Worm (Caenorhabditis elegans) whole organism, L1 larva: ENCODE measurements around the gene C50F7.6.

Experiments
- Y116A8C.19 ChIP-seq: sonication (generic microtip); optimal IDR thresholded peaks from 2 replicates; lab custom pipeline; 2016; ENCODE audit warnings: missing compliant biosample characterization, missing genetic modification characterization, borderline replicate concordance
- aha-1 ChIP-seq: fragments of 150-350 bp; optimal IDR thresholded peaks from 2 replicates; lab custom pipeline; 2014; ENCODE audit warnings: missing biosample characterization, missing genetic modification characterization
- aly-2 ChIP-seq: fragments of 150-350 bp; optimal IDR thresholded peaks from 2 replicates; lab custom pipeline; 2014; ENCODE audit warnings: missing biosample characterization, missing genetic modification characterization
- ama-1 ChIP-seq: fragments of 150-350 bp; optimal IDR thresholded peaks from 2 replicates; lab custom pipeline; 2014
- ceh-82 ChIP-seq, 3 experiments: fragments of 150-350 bp in 1 of 3; sonication (generic microtip) in 2 of 3; optimal IDR thresholded peaks; 2 replicates each; lab custom pipeline; 2014 to 2017; ENCODE audit warnings: missing biosample characterization in 3 of 3, missing genetic modification characterization in 3 of 3
- ces-1 ChIP-seq: fragments of 150-350 bp; optimal IDR thresholded peaks from 2 replicates; lab custom pipeline; 2014; ENCODE audit warnings: missing biosample characterization, missing genetic modification reagents, missing genetic modification characterization
- dpl-1 ChIP-seq, 3 experiments: fragments of 150-350 bp in 2 of 3; sonication (generic microtip) in 1 of 3; optimal IDR thresholded peaks; 2 replicates each; lab custom pipeline; 2014 to 2017; ENCODE audit warnings: missing biosample characterization in 3 of 3, missing genetic modification characterization in 3 of 3, missing genetic modification reagents in 3 of 3
- dsc-1 ChIP-seq: sonication (generic microtip); optimal IDR thresholded peaks from 2 replicates; lab custom pipeline; 2016; ENCODE audit warnings: mild to moderate bottlenecking, missing genetic modification characterization, missing compliant biosample characterization
- efl-3 ChIP-seq: fragments of 200-800 bp; sonication (Bioruptor generic); optimal IDR thresholded peaks from 2 replicates; lab custom pipeline; 2018; ENCODE audit warnings: mild to moderate bottlenecking, missing genetic modification characterization, missing compliant biosample characterization
- elt-2 ChIP-seq: sonication (generic microtip); optimal IDR thresholded peaks from 2 replicates; lab custom pipeline; 2016; ENCODE audit warnings: missing genetic modification characterization, mild to moderate bottlenecking, inconsistent platforms, missing compliant biosample characterization, missing genetic modification reagents
- fkh-8 ChIP-seq: sonication (generic microtip); optimal IDR thresholded peaks from 2 replicates; lab custom pipeline; 2016; ENCODE audit warnings: mild to moderate bottlenecking, missing genetic modification characterization, missing compliant biosample characterization
- fos-1 ChIP-seq: fragments of 150-350 bp; optimal IDR thresholded peaks from 2 replicates; lab custom pipeline; 2014; ENCODE audit warnings: missing biosample characterization, missing genetic modification characterization
- hlh-17 ChIP-seq: fragments of 200-800 bp; sonication (Bioruptor generic); optimal IDR thresholded peaks from 2 replicates; lab custom pipeline; 2018; ENCODE audit warnings: missing genetic modification characterization, mild to moderate bottlenecking, missing compliant biosample characterization, moderate library complexity, borderline replicate concordance
- irx-1 ChIP-seq: sonication (generic microtip); optimal IDR thresholded peaks from 2 replicates; lab custom pipeline; 2016; ENCODE audit warnings: missing genetic modification characterization, missing compliant biosample characterization
- lin-13 ChIP-seq: fragments of 150-350 bp; optimal IDR thresholded peaks from 2 replicates; lab custom pipeline; 2014; ENCODE audit warnings: missing biosample characterization, missing genetic modification reagents, missing genetic modification characterization
- lin-14 ChIP-seq: fragments of 200-800 bp; sonication (Bioruptor generic); optimal IDR thresholded peaks from 2 replicates; lab custom pipeline; 2018; ENCODE audit warnings: mild to moderate bottlenecking, missing genetic modification characterization, moderate library complexity, missing compliant biosample characterization
- lin-15B ChIP-seq: fragments of 150-350 bp; sonication (generic microtip); optimal IDR thresholded peaks from 3 replicates; lab custom pipeline; 2014; ENCODE audit warnings: missing biosample characterization, missing genetic modification characterization
- lin-35 ChIP-seq, 2 experiments: fragments of 150-350 bp; optimal IDR thresholded peaks; 2 replicates each; lab custom pipeline; 2014; ENCODE audit warnings: missing biosample characterization in 2 of 2, missing genetic modification characterization in 2 of 2, missing genetic modification reagents in 2 of 2
- lin-39 ChIP-seq: fragments of 150-350 bp; optimal IDR thresholded peaks from 2 replicates; lab custom pipeline; 2014; ENCODE audit warnings: missing biosample characterization, missing genetic modification reagents, missing genetic modification characterization
- lir-3 ChIP-seq: sonication (generic microtip); optimal IDR thresholded peaks from 2 replicates; lab custom pipeline; 2016; ENCODE audit warnings: mild to moderate bottlenecking, missing genetic modification characterization, moderate library complexity, missing compliant biosample characterization; ENCODE audit not compliant: poor library complexity
- mdl-1 ChIP-seq, 2 experiments: fragments of 150-350 bp; optimal IDR thresholded peaks; 2 replicates each; lab custom pipeline; 2014 to 2017; ENCODE audit warnings: missing biosample characterization in 2 of 2, missing genetic modification characterization in 2 of 2, inconsistent platforms in 1 of 2
- nhr-19 ChIP-seq: fragments of 200-800 bp; sonication (Bioruptor generic); conservative IDR thresholded peaks from 2 replicates; pipeline ENCODE4 v1.3.6; 2022; ENCODE audit warnings: missing genetic modification characterization, missing compliant biosample characterization
- nhr-20 ChIP-seq: sonication (generic microtip); optimal IDR thresholded peaks from 2 replicates; lab custom pipeline; 2016; ENCODE audit warnings: mild to moderate bottlenecking, missing genetic modification characterization, missing compliant biosample characterization
- nhr-28 ChIP-seq: fragments of 150-350 bp; optimal IDR thresholded peaks from 2 replicates; lab custom pipeline; 2014; ENCODE audit warnings: missing biosample characterization, missing genetic modification characterization
- nhr-77 ChIP-seq: fragments of 150-350 bp; optimal IDR thresholded peaks from 2 replicates; lab custom pipeline; 2014; ENCODE audit warnings: missing biosample characterization, missing genetic modification characterization
- nhr-90 ChIP-seq: sonication (generic microtip); optimal IDR thresholded peaks from 2 replicates; lab custom pipeline; 2016; ENCODE audit warnings: mild to moderate bottlenecking, missing genetic modification characterization, missing compliant biosample characterization; ENCODE audit not compliant: poor library complexity
- snu-23 ChIP-seq: sonication (generic microtip); optimal IDR thresholded peaks from 2 replicates; lab custom pipeline; 2016; ENCODE audit warnings: missing genetic modification characterization, missing compliant biosample characterization
- sox-4 ChIP-seq: sonication (generic microtip); optimal IDR thresholded peaks from 2 replicates; lab custom pipeline; 2016; ENCODE audit warnings: missing genetic modification characterization, missing compliant biosample characterization
- sptf-1 ChIP-seq: fragments of 150-350 bp; optimal IDR thresholded peaks from 2 replicates; lab custom pipeline; 2014; ENCODE audit warnings: missing biosample characterization, missing genetic modification characterization
- swsn-7 ChIP-seq: sonication (generic microtip); optimal IDR thresholded peaks from 2 replicates; lab custom pipeline; 2016; ENCODE audit warnings: missing genetic modification characterization, missing compliant biosample characterization
- tbx-2 ChIP-seq: sonication (generic microtip); optimal IDR thresholded peaks from 2 replicates; lab custom pipeline; 2016; ENCODE audit warnings: missing genetic modification characterization, missing compliant biosample characterization
- tlp-1 ChIP-seq: fragments of 150-350 bp; optimal IDR thresholded peaks from 2 replicates; lab custom pipeline; 2014; ENCODE audit warnings: missing biosample characterization, missing genetic modification characterization
- unc-130 ChIP-seq: fragments of 150-350 bp; optimal IDR thresholded peaks from 2 replicates; lab custom pipeline; 2017; ENCODE audit warnings: missing biosample characterization, missing genetic modification characterization, inconsistent platforms
- unc-30 ChIP-seq: sonication (generic microtip); optimal IDR thresholded peaks from 2 replicates; lab custom pipeline; 2017; ENCODE audit warnings: missing biosample characterization, missing genetic modification characterization
- unc-62 ChIP-seq: fragments of 150-350 bp; optimal IDR thresholded peaks from 2 replicates; lab custom pipeline; 2014; ENCODE audit warnings: missing biosample characterization, missing genetic modification reagents, missing genetic modification characterization
- vab-15 ChIP-seq: sonication (generic microtip); optimal IDR thresholded peaks from 2 replicates; lab custom pipeline; 2017; ENCODE audit warnings: missing genotype, mild to moderate bottlenecking, missing genetic modification characterization, missing compliant biosample characterization
- zag-1 ChIP-seq: fragments of 150-350 bp; optimal IDR thresholded peaks from 2 replicates; lab custom pipeline; 2014; ENCODE audit warnings: missing biosample characterization, missing genetic modification characterization

C50F7.6 gene

ce11 chrIV:7763748-7764147, 40.7 kb upstream of the C50F7.6 start, which contains the start of the genes C46A5.6 and C46A5.1:
C46A5.6 (minus strand) TSS chrIV:7763848.
C46A5.1 (plus strand) TSS chrIV:7763931.
- TF ChIP-seq Y116A8C.19 (tag; lab: Kevin White, UChicago) (no peak), sox-4 (tag; lab: Kevin White, UChicago) (no peak), lir-3 (tag; lab: Kevin White, UChicago) (no peak), ceh-82 (tag; optimal IDR thresholded peaks at IDR 0.05; lab: Kevin White, UChicago) (no peak), irx-1 (no peak), hlh-17 (no peak), aly-2 (no peak), dsc-1 (tag; lab: Kevin White, UChicago) (no peak), lin-14 (GFP tag; lab: Kevin White, UChicago) (no peak), vab-15 (tag; lab: Kevin White, UChicago) (no peak), unc-62 (no peak), unc-130 (tag; lab: Kevin White, UChicago) (no peak), zag-1 (tag; lab: Kevin White, UChicago) (no peak), ama-1 (lab: Kevin White, UChicago) (no peak), fos-1 (tag; lab: Kevin White, UChicago) (no peak), lin-15B (tag; lab: Kevin White, UChicago) (no peak), lin-13 (GFP tag; lab: Kevin White, UChicago) (no peak)

- no peak for TF ChIP-seq nhr-90 (tag; lab: Kevin White, UChicago)
- TF ChIP-seq snu-23 (GFP tag; lab: Kevin White, UChicago) = no peak
- TF ChIP-seq lin-13 (GFP tag; lab: Kevin White, UChicago) = no peak
- TF ChIP-seq lin-39 (tag; lab: Kevin White, UChicago) = no peak
- no peak for TF ChIP-seq aly-2
Observed at ce11 chrIV:7760117-7760516, 37.1 kb upstream of the C50F7.6 start, which contains the start of gene del-7. del-7 (plus strand) TSS chrIV:7760417.

ce11 chrIV:7759527-7759926, 36.5 kb upstream of the C50F7.6 start, which contains the start of gene dsb-3:
dsb-3 (minus strand) TSS chrIV:7759627.
- TF ChIP-seq sptf-1 (no peak), efl-3 (GFP tag; lab: Kevin White, UChicago) (no peak), dpl-1 (GFP tag; optimal IDR thresholded peaks at IDR 0.05; lab: Kevin White, UChicago) (no peak), nhr-20 (tag; lab: Kevin White, UChicago) (no peak), unc-30 (tag; lab: Kevin White, UChicago) (no peak)
- TF ChIP-seq, all 84 proteins: peak for 0

ce11 chrIV:7757245-7757644, 34.2 kb upstream of the C50F7.6 start, which contains the start of gene C46A5.4:
C46A5.4 (minus strand) TSS chrIV:7757345.
- TF ChIP-seq ama-1 (lab: Kevin White, UChicago) (no peak), fos-1 (tag; lab: Kevin White, UChicago) (no peak), ces-1 (GFP tag; lab: Kevin White, UChicago) (no peak), fkh-8 (no peak), aha-1 (tag; lab: Kevin White, UChicago) (no peak), mdl-1 (tag; optimal IDR thresholded peaks at IDR 0.05; lab: Kevin White, UChicago) (no peak), lin-35 (GFP tag; optimal IDR thresholded peaks at IDR 0.05; lab: Kevin White, UChicago) (no peak), tbx-2 (tag; lab: Kevin White, UChicago) (no peak), nhr-19 (no peak), efl-3 (GFP tag; lab: Kevin White, UChicago) (no peak), nhr-28 (tag; lab: Kevin White, UChicago) (no peak), tlp-1 (tag; lab: Kevin White, UChicago) (no peak), nhr-77 (tag; lab: Kevin White, UChicago) (no peak), swsn-7 (tag; lab: Kevin White, UChicago) (no peak), elt-2 (tag; lab: Kevin White, UChicago) (no peak)
- TF ChIP-seq, all 84 proteins: peak for 0
